Fruit fly (Drosophila melanogaster) whole organism, prepupa: ENCODE results near the gene CG15385.
A peak's percentile ranks its signal among the peaks of the same experiment; 100 is the strongest.

ENCODE experiments used
- Blimp-1 ChIP-seq: fragments of 200-800 bp; sonication (Bioruptor generic); optimal IDR thresholded peaks from 3 replicates; lab custom pipeline; 2017; ENCODE audit warnings: missing biosample characterization, missing genetic modification characterization, mild to moderate bottlenecking, moderate library complexity, missing genetic modification reagents
- CG10631 ChIP-seq: fragments of 200-800 bp; sonication (Bioruptor generic); optimal IDR thresholded peaks from 2 replicates; lab custom pipeline; 2016; ENCODE audit warnings: missing biosample characterization, missing genetic modification characterization
- CG10669 ChIP-seq: fragments of 200-800 bp; sonication (Bioruptor generic); optimal IDR thresholded peaks from 3 replicates; lab custom pipeline; 2018; ENCODE audit warnings: missing biosample characterization, mild to moderate bottlenecking, missing genetic modification characterization, moderate library complexity
- CG11762 ChIP-seq: fragments of 200-800 bp; sonication (Bioruptor generic); optimal IDR thresholded peaks from 3 replicates; lab custom pipeline; 2016; ENCODE audit warnings: missing biosample characterization, missing genetic modification characterization; ENCODE audit not compliant: insufficient read depth
- CG34406 ChIP-seq: fragments of 200-800 bp; sonication (Bioruptor generic); optimal IDR thresholded peaks from 3 replicates; lab custom pipeline; 2016; ENCODE audit warnings: missing biosample characterization, missing genetic modification characterization
- CG3919 ChIP-seq: fragments of 200-800 bp; sonication (Bioruptor generic); optimal IDR thresholded peaks from 3 replicates; lab custom pipeline; 2016; ENCODE audit warnings: missing biosample characterization, missing genetic modification characterization
- CG6163 ChIP-seq: fragments of 200-800 bp; sonication (Bioruptor generic); IDR thresholded peaks from 3 replicates; pipeline ENCODE4 v1.3.6; 2022; ENCODE audit warnings: missing biosample characterization, missing genetic modification characterization
- CG6792 ChIP-seq: fragments of 200-800 bp; sonication (Bioruptor generic); optimal IDR thresholded peaks from 3 replicates; lab custom pipeline; 2016; ENCODE audit warnings: missing biosample characterization, missing genetic modification characterization
- CG6808 ChIP-seq: fragments of 200-800 bp; sonication (Bioruptor generic); optimal IDR thresholded peaks from 3 replicates; lab custom pipeline; 2017; ENCODE audit warnings: missing biosample characterization, missing genetic modification characterization, mild to moderate bottlenecking, moderate library complexity, missing genetic modification reagents
- Eip75B ChIP-seq: fragments of 200-800 bp; sonication (Bioruptor generic); optimal IDR thresholded peaks from 3 replicates; lab custom pipeline; 2016; ENCODE audit warnings: missing biosample characterization, missing genetic modification characterization
- Eip93F ChIP-seq: fragments of 200-800 bp; sonication (Bioruptor generic); optimal IDR thresholded peaks from 2 replicates; lab custom pipeline; 2016; ENCODE audit warnings: missing biosample characterization, mild to moderate bottlenecking, missing genetic modification characterization
- Hr38 ChIP-seq: sonication (Bioruptor generic); optimal IDR thresholded peaks from 2 replicates; lab custom pipeline; 2016; ENCODE audit warnings: missing biosample characterization, missing genetic modification characterization
- Hr39 ChIP-seq: fragments of 200-800 bp; sonication (Bioruptor generic); optimal IDR thresholded peaks from 2 replicates; lab custom pipeline; 2016; ENCODE audit warnings: missing biosample characterization, missing genetic modification characterization
- Lpt ChIP-seq: fragments of 200-800 bp; sonication (Bioruptor generic); optimal IDR thresholded peaks from 3 replicates; lab custom pipeline; 2016; ENCODE audit warnings: missing biosample characterization, missing genetic modification characterization
- cyc ChIP-seq: fragments of 200-800 bp; sonication (Bioruptor generic); optimal IDR thresholded peaks from 3 replicates; lab custom pipeline; 2016; ENCODE audit warnings: missing biosample characterization, missing genetic modification characterization
- dac ChIP-seq: fragments of 200-800 bp; sonication (Bioruptor generic); optimal IDR thresholded peaks from 2 replicates; lab custom pipeline; 2017; ENCODE audit warnings: missing biosample characterization, mild to moderate bottlenecking, missing genetic modification characterization
- fkh ChIP-seq: fragments of 200-800 bp; sonication (Bioruptor generic); optimal IDR thresholded peaks from 3 replicates; lab custom pipeline; 2017; ENCODE audit warnings: missing biosample characterization, mild to moderate bottlenecking, missing genetic modification characterization, moderate library complexity
- net ChIP-seq: fragments of 200-800 bp; sonication (Bioruptor generic); optimal IDR thresholded peaks from 3 replicates; lab custom pipeline; 2016; ENCODE audit warnings: missing biosample characterization, missing genetic modification characterization
- pdm3 ChIP-seq: fragments of 200-800 bp; sonication (Bioruptor generic); optimal IDR thresholded peaks from 3 replicates; lab custom pipeline; 2016; ENCODE audit warnings: missing biosample characterization, missing genetic modification characterization
- svp ChIP-seq: fragments of 200-800 bp; sonication (Bioruptor generic); peaks from one replicate; lab custom pipeline; 2016; ENCODE audit warnings: missing biosample characterization, missing genetic modification characterization
- vri ChIP-seq: fragments of 200-800 bp; sonication (Bioruptor generic); optimal IDR thresholded peaks from 3 replicates; lab custom pipeline; 2016; ENCODE audit warnings: missing biosample characterization, mild to moderate bottlenecking, missing genetic modification characterization

The CG15385 gene

DNA sequence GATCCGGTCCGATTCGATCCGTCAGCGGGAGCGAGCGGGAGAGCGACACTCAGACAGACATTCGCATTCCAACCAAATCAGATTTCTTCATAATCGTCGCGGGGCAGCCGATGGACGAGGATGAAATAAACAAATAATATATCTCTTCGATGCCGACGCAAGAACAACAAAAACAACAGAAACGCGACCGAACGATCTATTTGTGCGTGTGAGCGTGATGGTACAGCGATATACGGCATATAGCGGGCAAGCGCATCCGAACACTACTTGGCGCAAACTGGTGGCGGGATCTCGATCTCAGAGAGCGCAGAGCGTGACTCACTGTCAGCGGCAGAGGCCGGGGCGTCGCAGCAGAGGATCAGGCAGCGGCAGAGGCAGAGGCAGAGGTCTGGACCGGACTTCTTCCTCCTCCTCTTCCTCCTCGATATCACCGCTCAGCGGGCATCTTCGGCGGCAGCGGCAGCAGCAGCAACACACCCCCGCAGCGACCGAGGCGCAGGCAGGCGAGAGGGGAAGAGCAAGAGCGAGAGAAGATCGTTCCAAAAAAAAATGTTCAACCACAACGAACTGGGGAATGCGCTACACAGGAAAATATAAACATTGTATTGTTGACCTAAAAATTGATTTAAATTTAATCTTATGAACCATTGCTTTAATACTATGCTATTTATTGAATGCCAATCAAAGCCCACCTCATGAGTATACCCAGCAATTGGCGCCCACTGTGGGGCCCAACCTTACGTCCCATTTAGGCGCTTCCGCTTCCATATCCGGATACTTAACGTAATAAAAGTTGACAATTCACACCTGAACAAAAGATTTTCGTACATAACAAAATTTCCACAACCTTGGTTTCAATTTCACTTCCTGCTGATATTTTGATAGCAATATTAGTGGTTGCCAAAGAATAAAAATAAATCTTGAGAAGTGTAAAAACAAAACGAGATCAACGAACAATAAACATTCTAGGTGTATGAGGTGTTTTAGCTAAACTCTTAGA lies 50.8 kb downstream of the CG15385 start (continued):
- TF ChIP-seq CG10669 (GFP tag; lab: Kevin White, UChicago) (peak; percentile 53), vri (GFP tag; lab: Kevin White, UChicago) (peak; percentile 9), CG6808 (GFP tag; lab: Kevin White, UChicago) (peak; percentile 27), CG34406 (GFP tag; lab: Kevin White, UChicago) (peak; percentile 46), CG10631 (GFP tag; lab: Kevin White, UChicago) (peak; percentile 74), svp (GFP tag; lab: Kevin White, UChicago) (peak; percentile 94), fkh (GFP tag; lab: Kevin White, UChicago) (no peak), dac (GFP tag; lab: Kevin White, UChicago) (no peak), Hr39 (GFP tag; lab: Kevin White, UChicago) (peak; percentile 73), CG11762 (GFP tag; lab: Kevin White, UChicago) (peak; percentile 34), cyc (peak; percentile 78), Lpt (GFP tag; lab: Kevin White, UChicago) (no peak), net (peak; percentile 53), CG6792 (GFP tag; lab: Kevin White, UChicago) (peak; percentile 61), pdm3 (GFP tag; lab: Kevin White, UChicago) (peak; percentile 72), CG3919 (GFP tag; lab: Kevin White, UChicago) (peak; percentile 53), CG6163 (GFP tag; lab: Robert Waterston, UW) (peak; percentile 63; the same call in 2 of the 3 replicates), Eip93F (GFP tag; lab: Kevin White, UChicago) (no peak), Eip75B (GFP tag; lab: Kevin White, UChicago) (peak; percentile 63), Blimp-1 (GFP tag; lab: Kevin White, UChicago) (no peak), Hr38 (no peak)
